Fruit fly (Drosophila melanogaster): ENCODE data around the gene alphaCOP.

DNA sequence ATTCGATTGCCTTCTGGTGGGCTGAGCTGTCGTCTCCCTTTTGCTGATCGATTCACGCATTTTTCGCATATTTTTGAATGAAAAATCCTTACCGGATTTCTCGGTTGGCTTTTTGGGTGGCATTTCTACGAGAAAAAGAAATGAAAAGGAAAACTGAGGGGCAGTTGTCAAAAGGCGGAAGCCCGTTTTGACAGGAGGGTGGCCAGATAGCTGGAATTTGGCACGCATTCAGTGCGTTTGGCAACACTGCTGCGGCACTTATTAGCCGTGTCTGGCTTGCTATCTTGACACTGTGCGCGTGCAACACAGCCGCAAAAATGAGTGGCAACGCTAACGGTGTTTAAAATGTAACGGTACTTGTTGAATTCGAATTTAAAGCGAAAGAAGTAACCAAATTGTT lies 23.5 kb upstream of the alphaCOP start, which contains the start of gene RpL23A:
- TF ChIP-seq Sin3A (optimal IDR thresholded peaks at IDR 0.05) (no peak), psq (optimal IDR thresholded peaks at IDR 0.05) (no peak)

All from Kc167 (cell line).